Worm (Caenorhabditis elegans): ENCODE data around the gene F58A3.3.

F58A3.3 gene

DNA sequence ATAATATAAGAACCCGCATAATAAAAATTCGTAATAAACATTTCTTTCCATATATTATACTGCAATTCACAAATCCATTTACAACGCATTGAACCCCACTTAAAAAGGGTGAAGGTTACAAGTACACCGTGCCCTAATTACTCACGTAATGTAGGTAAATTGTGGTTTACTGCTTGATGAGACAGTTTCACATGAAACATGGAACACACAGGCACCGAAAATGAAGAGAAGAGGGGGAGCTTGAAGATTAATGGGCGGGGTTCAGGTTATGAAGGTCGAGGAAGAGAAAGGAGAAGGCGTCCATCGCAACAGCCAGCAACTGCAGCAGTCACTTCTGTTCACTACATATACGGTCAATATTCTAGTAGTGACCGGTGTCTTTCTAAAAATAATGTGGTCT, 47.3 kb downstream of the F58A3.3 start, which contains the start of gene lpr-6:
Gene lpr-6 (plus strand): TSS at position 251 of the 400 bp plus-strand sequence.
- TF ChIP-seq him-1 (tag; optimal IDR thresholded peaks at IDR 0.05) (no peak), dao-5 (tag; optimal IDR thresholded peaks at IDR 0.05) (no peak), W03F9.2 (tag; optimal IDR thresholded peaks at IDR 0.05) (no peak)

ce11 chrX:11060940-11061339, 48.5 kb downstream of the F58A3.3 start:
- TF ChIP-seq him-1 (tag; optimal IDR thresholded peaks at IDR 0.05) (no peak), dao-5 (tag; optimal IDR thresholded peaks at IDR 0.05) (no peak), W03F9.2 (tag; optimal IDR thresholded peaks at IDR 0.05) (no peak)

ce11 chrX:11061904-11062303, 49.5 kb downstream of the F58A3.3 start, which contains the start of gene lpr-5:
TSS of gene lpr-5 (plus strand) at chrX:11062123.
- no peak for TF ChIP-seq him-1 (tag; optimal IDR thresholded peaks at IDR 0.05)
- TF ChIP-seq W03F9.2 (tag; optimal IDR thresholded peaks at IDR 0.05) = no peak
- no peak for TF ChIP-seq dao-5 (tag; optimal IDR thresholded peaks at IDR 0.05)

All from whole organism, L4/young adult.